Worm (Caenorhabditis elegans) whole organism, young adult: ENCODE data around the gene K07C11.7.

Source experiments
- B0019.2 ChIP-seq: fragments of 200-800 bp; sonication (Bioruptor generic); conservative IDR thresholded peaks from 2 replicates; pipeline ENCODE4 v1.3.6; 2022; ENCODE audit warnings: missing genetic modification reagents, missing genetic modification characterization, missing compliant biosample characterization
- B0035.1 ChIP-seq: sonication (generic microtip); optimal IDR thresholded peaks from 2 replicates; lab custom pipeline; 2016; ENCODE audit warnings: missing genetic modification characterization, mild to moderate bottlenecking, missing compliant biosample characterization, missing genotype, missing genetic modification reagents
- C17E4.6 ChIP-seq: fragments of 200-800 bp; sonication (Bioruptor generic); IDR thresholded peaks from 2 replicates; pipeline ENCODE4 v1.3.6; 2022; ENCODE audit warnings: missing genetic modification reagents, missing genetic modification characterization, missing compliant biosample characterization
- D2030.7 ChIP-seq: fragments of 200-800 bp; sonication (Bioruptor generic); IDR thresholded peaks from 2 replicates; pipeline ENCODE4 v1.3.6; 2022; ENCODE audit warnings: missing genetic modification reagents, missing genetic modification characterization, missing compliant biosample characterization
- F22D6.2 ChIP-seq: sonication (generic microtip); optimal IDR thresholded peaks from 2 replicates; lab custom pipeline; 2016; ENCODE audit warnings: mild to moderate bottlenecking, missing genetic modification characterization, missing compliant biosample characterization
- F57A8.1 ChIP-seq: fragments of 200-800 bp; sonication (Bioruptor generic); optimal IDR thresholded peaks from 2 replicates; lab custom pipeline; 2018; ENCODE audit warnings: mild to moderate bottlenecking, missing genetic modification characterization, moderate library complexity, missing compliant biosample characterization
- K11D2.4 ChIP-seq: fragments of 200-800 bp; sonication (Bioruptor generic); IDR thresholded peaks from 2 replicates; pipeline ENCODE4 v1.3.6; 2022; ENCODE audit warnings: missing genetic modification reagents, missing genetic modification characterization, missing compliant biosample characterization
- Y56A3A.18 ChIP-seq: fragments of 200-800 bp; sonication (Bioruptor generic); IDR thresholded peaks from 2 replicates; pipeline ENCODE4 v1.3.6; 2022; ENCODE audit warnings: missing genetic modification reagents, missing genetic modification characterization, missing compliant biosample characterization
- Y79H2A.3 ChIP-seq: fragments of 200-800 bp; sonication (Bioruptor generic); conservative IDR thresholded peaks from 2 replicates; pipeline ENCODE4 v1.3.6; 2022; ENCODE audit warnings: missing genetic modification reagents, missing genetic modification characterization, missing compliant biosample characterization
- aptf-3 ChIP-seq: fragments of 200-800 bp; sonication (Bioruptor generic); IDR thresholded peaks from 2 replicates; pipeline ENCODE4 v1.3.6; 2022; ENCODE audit warnings: missing genetic modification characterization, missing compliant biosample characterization
- attf-5 ChIP-seq: fragments of 200-800 bp; sonication (Bioruptor generic); optimal IDR thresholded peaks from 2 replicates; lab custom pipeline; 2018; ENCODE audit warnings: mild to moderate bottlenecking, missing genetic modification characterization, missing compliant biosample characterization
- attf-6 ChIP-seq: fragments of 200-800 bp; sonication (Bioruptor generic); IDR thresholded peaks from 2 replicates; pipeline ENCODE4 v1.3.6; 2022; ENCODE audit warnings: missing genetic modification reagents, missing genetic modification characterization, missing compliant biosample characterization
- cebp-1 ChIP-seq, 2 experiments: fragments of 200-800 bp in 1 of 2; sonication (Bioruptor generic) in 1 of 2; sonication (generic microtip) in 1 of 2; IDR thresholded peaks in 1 of 2; optimal IDR thresholded peaks in 1 of 2; 2 replicates each; pipeline versions ENCODE4 v1.3.6 to Lab custom; 2017 to 2022; ENCODE audit warnings: missing compliant biosample characterization in 2 of 2, missing genetic modification characterization in 2 of 2, mild to moderate bottlenecking in 1 of 2, missing genetic modification reagents in 1 of 2, moderate library complexity in 1 of 2
- ceh-79 ChIP-seq: sonication (generic microtip); optimal IDR thresholded peaks from 2 replicates; lab custom pipeline; 2017; ENCODE audit warnings: mild to moderate bottlenecking, missing genetic modification characterization, missing compliant biosample characterization
- chd-7 ChIP-seq: sonication (generic microtip); optimal IDR thresholded peaks from 2 replicates; lab custom pipeline; 2016; ENCODE audit warnings: mild to moderate bottlenecking, missing genetic modification characterization, moderate library complexity, missing compliant biosample characterization
- die-1 ChIP-seq: sonication (generic microtip); optimal IDR thresholded peaks from 2 replicates; lab custom pipeline; 2016; ENCODE audit warnings: missing genotype, mild to moderate bottlenecking, missing genetic modification characterization, missing compliant biosample characterization
- dox-1 ChIP-seq: fragments of 200-800 bp; sonication (Bioruptor generic); IDR thresholded peaks from 2 replicates; pipeline ENCODE4 v1.3.6; 2022; ENCODE audit warnings: missing genetic modification reagents, missing genetic modification characterization, missing compliant biosample characterization
- dpff-1 ChIP-seq: sonication (generic microtip); optimal IDR thresholded peaks from 2 replicates; lab custom pipeline; 2017; ENCODE audit warnings: mild to moderate bottlenecking, missing genetic modification characterization, missing compliant biosample characterization
- ets-4 ChIP-seq: fragments of 200-800 bp; sonication (Bioruptor generic); optimal IDR thresholded peaks from 2 replicates; lab custom pipeline; 2018; ENCODE audit warnings: mild to moderate bottlenecking, missing genetic modification characterization, missing compliant biosample characterization
- gei-17 ChIP-seq: fragments of 200-800 bp; sonication (Bioruptor generic); optimal IDR thresholded peaks from 2 replicates; lab custom pipeline; 2018; ENCODE audit warnings: mild to moderate bottlenecking, missing genetic modification characterization, missing compliant biosample characterization
- hsf-1 ChIP-seq: fragments of 200-800 bp; sonication (Bioruptor generic); IDR thresholded peaks from 2 replicates; pipeline ENCODE4 v1.3.6; 2022; ENCODE audit warnings: missing genetic modification reagents, missing genetic modification characterization, missing compliant biosample characterization
- let-607 ChIP-seq, 2 experiments: fragments of 200-800 bp in 1 of 2; sonication (Bioruptor generic) in 1 of 2; sonication (generic microtip) in 1 of 2; optimal IDR thresholded peaks; 2 replicates each; lab custom pipeline; 2016 to 2018; ENCODE audit warnings: mild to moderate bottlenecking in 2 of 2, missing compliant biosample characterization in 2 of 2, missing genetic modification characterization in 2 of 2, moderate library complexity in 2 of 2, missing genotype in 1 of 2
- lin-40 ChIP-seq: sonication (generic microtip); optimal IDR thresholded peaks from 2 replicates; lab custom pipeline; 2016; ENCODE audit warnings: missing genetic modification characterization, mild to moderate bottlenecking, missing compliant biosample characterization, missing genotype, missing genetic modification reagents
- lin-54 ChIP-seq: fragments of 200-800 bp; sonication (Bioruptor generic); optimal IDR thresholded peaks from 2 replicates; lab custom pipeline; 2018; ENCODE audit warnings: mild to moderate bottlenecking, missing genetic modification characterization, missing compliant biosample characterization
- madf-3 ChIP-seq: fragments of 200-800 bp; sonication (Bioruptor generic); IDR thresholded peaks from 2 replicates; pipeline ENCODE4 v1.3.6; 2022; ENCODE audit warnings: missing genetic modification reagents, missing genetic modification characterization, missing compliant biosample characterization
- mel-28 ChIP-seq: sonication (generic microtip); optimal IDR thresholded peaks from 2 replicates; lab custom pipeline; 2016; ENCODE audit warnings: borderline replicate concordance, mild to moderate bottlenecking, missing genetic modification characterization, missing compliant biosample characterization
- mes-4 ChIP-seq: sonication (generic microtip); optimal IDR thresholded peaks from 2 replicates; lab custom pipeline; 2016; ENCODE audit warnings: missing genotype, missing genetic modification characterization, missing compliant biosample characterization
- nfya-1 ChIP-seq: sonication (generic microtip); optimal IDR thresholded peaks from 2 replicates; lab custom pipeline; 2017; ENCODE audit warnings: antibody characterized with exemption, missing compliant biosample characterization, missing genetic modification characterization, borderline replicate concordance; ENCODE audit not compliant: insufficient read depth
- nfyb-1 ChIP-seq: fragments of 200-800 bp; sonication (Bioruptor generic); IDR thresholded peaks from 2 replicates; pipeline ENCODE4 v1.3.6; 2022; ENCODE audit warnings: missing genetic modification reagents, missing genetic modification characterization, missing compliant biosample characterization
- nhr-120 ChIP-seq: fragments of 200-800 bp; sonication (Bioruptor generic); IDR thresholded peaks from 2 replicates; pipeline ENCODE4 v1.3.6; 2022; ENCODE audit warnings: missing genetic modification characterization, missing compliant biosample characterization
- nhr-27 ChIP-seq: fragments of 200-800 bp; sonication (Bioruptor generic); optimal IDR thresholded peaks from 2 replicates; lab custom pipeline; 2018; ENCODE audit warnings: mild to moderate bottlenecking, missing genetic modification characterization, moderate library complexity, missing compliant biosample characterization
- pbrm-1 ChIP-seq: fragments of 200-800 bp; sonication (Bioruptor generic); IDR thresholded peaks from 2 replicates; pipeline ENCODE4 v1.3.6; 2022; ENCODE audit warnings: missing genetic modification reagents, missing genetic modification characterization, missing compliant biosample characterization
- sdz-38 ChIP-seq: sonication (generic microtip); optimal IDR thresholded peaks from 2 replicates; lab custom pipeline; 2016; ENCODE audit warnings: missing genotype, missing genetic modification characterization, missing compliant biosample characterization
- sea-2 ChIP-seq: fragments of 200-800 bp; sonication (Bioruptor generic); IDR thresholded peaks from 2 replicates; pipeline ENCODE4 v1.3.6; 2022; ENCODE audit warnings: missing genetic modification characterization, missing compliant biosample characterization
- snpc-3.4 ChIP-seq: sonication (generic microtip); optimal IDR thresholded peaks from 2 replicates; lab custom pipeline; 2017; ENCODE audit warnings: missing genetic modification characterization, mild to moderate bottlenecking, missing compliant biosample characterization, antibody characterized with exemption, moderate library complexity, missing genotype, missing genetic modification reagents
- somi-1 ChIP-seq: fragments of 200-800 bp; sonication (Bioruptor generic); optimal IDR thresholded peaks from 2 replicates; lab custom pipeline; 2018; ENCODE audit warnings: mild to moderate bottlenecking, missing genetic modification characterization, missing compliant biosample characterization
- tbp1 ChIP-seq: fragments of 200-800 bp; sonication (Bioruptor generic); optimal IDR thresholded peaks from 2 replicates; lab custom pipeline; 2018; ENCODE audit warnings: mild to moderate bottlenecking, missing genetic modification characterization, missing compliant biosample characterization
- unc-130 ChIP-seq: sonication (generic microtip); optimal IDR thresholded peaks from 2 replicates; lab custom pipeline; 2016; ENCODE audit warnings: missing genetic modification reagents, missing genetic modification characterization, missing compliant biosample characterization
- xnd-1 ChIP-seq: sonication (generic microtip); optimal IDR thresholded peaks from 2 replicates; lab custom pipeline; 2016; ENCODE audit warnings: missing genotype, missing genetic modification reagents, missing genetic modification characterization, missing compliant biosample characterization
- zim-3 ChIP-seq: sonication (generic microtip); optimal IDR thresholded peaks from 2 replicates; lab custom pipeline; 2017; ENCODE audit warnings: mild to moderate bottlenecking, missing genetic modification characterization, moderate library complexity, missing compliant biosample characterization
- ztf-25 ChIP-seq: fragments of 200-800 bp; sonication (Bioruptor generic); IDR thresholded peaks from 2 replicates; pipeline ENCODE4 v1.3.6; 2022; ENCODE audit warnings: missing genetic modification reagents, missing genetic modification characterization, missing compliant biosample characterization
- ztf-26 ChIP-seq: sonication (generic microtip); optimal IDR thresholded peaks from 2 replicates; lab custom pipeline; 2017; ENCODE audit warnings: missing genetic modification characterization, missing compliant biosample characterization
- ztf-3 ChIP-seq: fragments of 200-800 bp; sonication (Bioruptor generic); optimal IDR thresholded peaks from 2 replicates; lab custom pipeline; 2018; ENCODE audit warnings: mild to moderate bottlenecking, missing genetic modification characterization, missing compliant biosample characterization
- ztf-6 ChIP-seq: fragments of 200-800 bp; sonication (Bioruptor generic); IDR thresholded peaks from 2 replicates; pipeline ENCODE4 v1.3.6; 2022; ENCODE audit warnings: missing genetic modification reagents, missing genetic modification characterization, missing compliant biosample characterization

The K07C11.7 gene

DNA sequence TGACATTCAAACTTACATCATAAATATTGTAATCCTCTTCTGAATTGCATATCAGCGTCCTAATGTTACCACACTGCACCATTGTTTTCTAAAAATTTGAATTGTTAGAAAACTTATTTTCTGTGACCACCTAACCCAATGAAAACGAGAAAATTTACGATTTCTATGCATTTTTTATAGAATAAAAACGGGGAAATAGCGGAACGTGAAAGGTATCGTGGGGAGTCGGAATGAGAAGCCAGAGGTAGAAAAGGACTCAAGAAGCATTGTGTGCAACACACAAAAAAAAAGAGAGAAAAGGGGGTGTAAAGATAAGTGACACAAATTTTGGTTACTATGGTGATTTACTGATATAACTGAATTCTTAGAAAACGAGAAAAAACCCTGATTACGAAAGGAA is 36.4 kb upstream of the K07C11.7 start, which contains the start of gene C16D9.6:
C16D9.6 (minus strand) TSS at position 101 of the 400 bp plus-strand sequence.
- TF ChIP-seq hsf-1 (GFP tag; lab: Robert Waterston, UW) (no peak), nhr-27 (tag; lab: Kevin White, UChicago) (no peak)

DNA sequence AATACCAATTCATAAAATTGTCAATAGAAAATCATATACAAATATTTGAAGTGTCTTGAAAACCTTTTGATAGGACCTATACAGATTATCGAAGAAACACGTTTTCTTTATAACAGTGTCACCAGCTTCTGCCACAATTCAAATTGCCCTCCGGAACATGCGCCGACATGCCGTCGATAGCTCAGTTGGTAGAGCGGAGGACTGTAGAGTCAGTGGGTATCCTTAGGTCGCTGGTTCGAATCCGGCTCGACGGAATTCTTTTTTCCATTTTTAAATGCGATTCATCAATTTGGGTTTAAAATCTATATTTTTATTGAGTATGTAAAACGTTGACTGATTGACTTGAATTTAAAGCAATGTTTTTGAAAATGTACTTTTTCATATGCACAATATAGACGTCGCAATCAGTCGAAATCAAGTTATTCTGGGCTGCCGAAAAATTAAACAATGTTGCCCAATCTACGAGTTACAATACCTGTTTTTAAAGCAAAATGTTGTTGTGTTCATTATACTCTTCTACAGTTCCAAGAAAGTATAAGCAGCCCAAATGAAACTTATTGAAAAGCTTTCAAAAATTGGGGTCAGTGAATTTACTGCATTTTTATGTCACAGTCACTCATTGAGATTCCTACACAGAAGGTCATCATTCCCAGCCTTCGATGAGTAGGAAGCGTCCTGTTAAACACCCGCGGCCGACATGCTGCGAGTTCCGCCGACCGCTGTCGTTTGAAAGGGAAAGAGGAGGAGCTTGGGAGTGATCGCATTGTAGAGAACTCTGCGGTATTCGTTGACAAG is 33.7 kb upstream of the K07C11.7 start:
- TF ChIP-seq gei-17 (no peak), xnd-1 (peak; percentile 68), cebp-1 (GFP tag; IDR thresholded peaks at IDR 0.05; lab: Robert Waterston, UW) (no peak), cebp-1 (tag; optimal IDR thresholded peaks at IDR 0.05; lab: Kevin White, UChicago) (peak; percentile 25), unc-130 (GFP tag; lab: Kevin White, UChicago) (peak; percentile 72), madf-3 (GFP tag; lab: Robert Waterston, UW) (no peak), snpc-3.4 (peak; percentile 97), Y79H2A.3 (GFP tag; lab: Robert Waterston, UW) (no peak), mes-4 (tag; lab: Kevin White, UChicago) (peak; percentile 29), tbp1 (GFP tag; lab: Kevin White, UChicago) (peak; percentile 88), let-607 (tag; optimal IDR thresholded peaks at IDR 0.05; lab: Kevin White, UChicago) (no peak), zim-3 (tag; lab: Kevin White, UChicago) (no peak), ets-4 (GFP tag; lab: Kevin White, UChicago) (no peak), F57A8.1 (GFP tag; lab: Kevin White, UChicago) (no peak), C17E4.6 (GFP tag; lab: Robert Waterston, UW) (peak; percentile 70), lin-54 (no peak), F22D6.2 (no peak), attf-6 (peak; percentile 94), aptf-3 (GFP tag; lab: Robert Waterston, UW) (no peak), D2030.7 (GFP tag; lab: Robert Waterston, UW) (peak; percentile 96), die-1 (tag; lab: Kevin White, UChicago) (peak; percentile 49), chd-7 (tag; lab: Kevin White, UChicago) (no peak), mel-28 (tag; lab: Kevin White, UChicago) (no peak), pbrm-1 (GFP tag; lab: Robert Waterston, UW) (peak; percentile 98), sea-2 (GFP tag; lab: Robert Waterston, UW) (no peak), attf-5 (no peak), nhr-120 (GFP tag; lab: Robert Waterston, UW) (no peak), Y56A3A.18 (GFP tag; lab: Robert Waterston, UW) (peak; percentile 77), ztf-25 (GFP tag; lab: Robert Waterston, UW) (no peak), lin-40 (tag; lab: Kevin White, UChicago) (peak; percentile 43), dox-1 (GFP tag; lab: Robert Waterston, UW) (peak; percentile 84; the same call in 1 of the 2 replicates), dpff-1 (no peak), ztf-6 (GFP tag; lab: Robert Waterston, UW) (no peak), ztf-26 (peak; percentile 16), hsf-1 (GFP tag; lab: Robert Waterston, UW) (peak; percentile 91), nfya-1 (tag; lab: Kevin White, UChicago) (no peak), K11D2.4 (GFP tag; lab: Robert Waterston, UW) (no peak), ceh-79 (tag; lab: Kevin White, UChicago) (no peak), nfyb-1 (peak; percentile 64; the same call in 1 of the 2 replicates), ztf-3 (peak; percentile 46), sdz-38 (tag; lab: Kevin White, UChicago) (no peak), somi-1 (peak; percentile 11), B0019.2 (GFP tag; lab: Robert Waterston, UW) (no peak), B0035.1 (tag; lab: Kevin White, UChicago) (peak; percentile 46)
